Worm (Caenorhabditis elegans): Measurements from ENCODE around the gene T02G5.14.

DNA sequence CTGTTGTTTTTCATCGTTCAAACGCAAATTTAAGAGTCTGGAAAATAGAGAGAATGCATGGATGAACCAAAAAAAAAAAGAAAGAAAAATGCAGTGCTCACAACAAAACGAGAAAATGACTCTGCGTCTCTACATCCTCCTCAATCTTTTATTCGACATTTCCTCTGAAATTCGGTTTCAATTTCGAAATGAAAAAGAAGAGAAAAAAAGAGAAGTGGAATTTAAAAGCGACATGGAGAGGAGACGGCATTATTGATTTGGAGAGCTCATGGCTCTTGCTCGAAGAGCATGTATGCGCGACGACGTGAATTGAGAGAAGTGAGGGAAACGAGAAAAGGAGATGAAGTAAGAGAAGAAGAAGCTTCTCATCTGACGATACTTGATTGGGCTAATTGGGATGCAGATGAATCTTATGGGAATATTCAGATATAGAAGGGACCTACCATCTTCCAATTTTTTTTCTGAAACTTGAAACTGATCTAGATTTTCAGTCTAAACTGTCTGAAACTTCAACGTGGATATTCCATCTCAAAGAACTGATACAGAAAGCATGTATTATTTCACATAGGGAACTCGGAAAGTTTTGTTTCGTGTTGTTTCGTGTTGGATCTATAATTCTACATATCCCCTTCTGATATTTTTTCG is 27.0 kb downstream of the T02G5.14 start:
- TF ChIP-seq ama-1 (optimal IDR thresholded peaks at IDR 0.05) = no peak
- TF ChIP-seq ama-1 (GFP tag; optimal IDR thresholded peaks at IDR 0.05) = no peak
- TF ChIP-seq repo-1 (tag; optimal IDR thresholded peaks at IDR 0.05) = no peak
- TF ChIP-seq mes-4 (tag; optimal IDR thresholded peaks at IDR 0.05) = no peak
- TF ChIP-seq rcor-1 (GFP tag; IDR thresholded peaks at IDR 0.05) = no peak
- no peak for TF ChIP-seq nhr-80 (tag; optimal IDR thresholded peaks at IDR 0.05)
- TF ChIP-seq snpc-4 (GFP tag; optimal IDR thresholded peaks at IDR 0.05) = no peak
- no peak for TF ChIP-seq snpc-4 (tag; optimal IDR thresholded peaks at IDR 0.05)
- no peak for TF ChIP-seq unc-62 (GFP tag; optimal IDR thresholded peaks at IDR 0.05)
- no peak for TF ChIP-seq lin-54 (GFP tag; optimal IDR thresholded peaks at IDR 0.05)
- TF ChIP-seq ets-4 (GFP tag; optimal IDR thresholded peaks at IDR 0.05) = no peak
- TF ChIP-seq ztf-18 (tag; optimal IDR thresholded peaks at IDR 0.05) = no peak
- TF ChIP-seq lir-1 (GFP tag; conservative IDR thresholded peaks at IDR 0.05) = no peak
- no peak for TF ChIP-seq sea-2 (GFP tag; IDR thresholded peaks at IDR 0.05)
- TF ChIP-seq unc-130 (GFP tag; optimal IDR thresholded peaks at IDR 0.05) = no peak
- no peak for TF ChIP-seq ztf-3 (GFP tag; optimal IDR thresholded peaks at IDR 0.05)
